Fruit fly (Drosophila melanogaster) whole organism, embryonic: ENCODE measurements around the gene CG45066.

Experiments
- ATbp ChIP-seq: fragments of 200-800 bp; sonication (Bioruptor generic); optimal IDR thresholded peaks from 2 replicates; lab custom pipeline; 2017; ENCODE audit warnings: missing biosample characterization, mild to moderate bottlenecking, missing genetic modification characterization, missing genetic modification reagents
- Adf1 ChIP-seq: fragments of 200-800 bp; sonication (Bioruptor generic); IDR thresholded peaks from 2 replicates; pipeline ENCODE4 v1.3.6; 2022; ENCODE audit warnings: missing biosample characterization, missing genetic modification characterization
- Blimp-1 ChIP-seq: fragments of 200-800 bp; sonication (Bioruptor generic); optimal IDR thresholded peaks from 3 replicates; lab custom pipeline; 2018; ENCODE audit warnings: missing biosample characterization, missing genetic modification characterization, mild to moderate bottlenecking, moderate library complexity, missing genetic modification reagents
- CG10543 ChIP-seq: fragments of 200-800 bp; sonication (Bioruptor generic); optimal IDR thresholded peaks from 3 replicates; lab custom pipeline; 2017; ENCODE audit warnings: missing biosample characterization, mild to moderate bottlenecking, missing genetic modification characterization, moderate library complexity
- CG11504 ChIP-seq: fragments of 200-800 bp; sonication (Bioruptor generic); optimal IDR thresholded peaks from 3 replicates; lab custom pipeline; 2019; ENCODE audit warnings: missing biosample characterization, mild to moderate bottlenecking, missing genetic modification characterization, moderate library complexity
- CG11560 ChIP-seq: fragments of 200-800 bp; sonication (Bioruptor generic); IDR thresholded peaks from 3 replicates; pipeline ENCODE4 v1.3.6; 2022; ENCODE audit warnings: missing biosample characterization, missing genetic modification characterization
- CG11696 ChIP-seq: fragments of 200-800 bp; sonication (Bioruptor generic); IDR thresholded peaks from 2 replicates; pipeline ENCODE4 v1.3.6; 2022; ENCODE audit warnings: missing biosample characterization, missing genetic modification characterization
- CG15601 ChIP-seq: fragments of 200-800 bp; sonication (Bioruptor generic); optimal IDR thresholded peaks from 3 replicates; lab custom pipeline; 2019; ENCODE audit warnings: missing biosample characterization, mild to moderate bottlenecking, missing genetic modification characterization, moderate library complexity
- CG1603 ChIP-seq: fragments of 200-800 bp; sonication (Bioruptor generic); optimal IDR thresholded peaks from 2 replicates; lab custom pipeline; 2019; ENCODE audit warnings: missing biosample characterization, mild to moderate bottlenecking, missing genetic modification characterization, moderate library complexity
- CG16813 ChIP-seq: fragments of 200-800 bp; sonication (Bioruptor generic); IDR thresholded peaks from 3 replicates; pipeline ENCODE4 v1.3.6; 2022; ENCODE audit warnings: missing biosample characterization, missing genetic modification characterization; ENCODE audit not compliant: partially characterized antibody
- CG17612 ChIP-seq: fragments of 200-800 bp; sonication (Bioruptor generic); IDR thresholded peaks from 2 replicates; pipeline ENCODE4 v1.3.6; 2022; ENCODE audit warnings: missing biosample characterization, missing genetic modification characterization
- CG18476 ChIP-seq: fragments of 200-800 bp; sonication (Bioruptor generic); optimal IDR thresholded peaks from 2 replicates; lab custom pipeline; 2016; ENCODE audit warnings: missing biosample characterization, mild to moderate bottlenecking, missing genetic modification characterization
- CG18599 ChIP-seq: fragments of 200-800 bp; sonication (Bioruptor generic); optimal IDR thresholded peaks from 3 replicates; lab custom pipeline; 2017; ENCODE audit warnings: missing biosample characterization, missing genetic modification characterization, mild to moderate bottlenecking, moderate library complexity, missing genetic modification reagents
- CG31365 ChIP-seq: fragments of 200-800 bp; sonication (Bioruptor generic); optimal IDR thresholded peaks from 2 replicates; lab custom pipeline; 2018; ENCODE audit warnings: missing biosample characterization, mild to moderate bottlenecking, missing genetic modification characterization
- CG34422 ChIP-seq: fragments of 200-800 bp; sonication (Bioruptor generic); IDR thresholded peaks from 3 replicates; pipeline ENCODE4 v1.3.6; 2022; ENCODE audit warnings: missing biosample characterization, missing genetic modification characterization
- CG4404 ChIP-seq: fragments of 200-800 bp; sonication (Bioruptor generic); IDR thresholded peaks from 2 replicates; pipeline ENCODE4 v1.3.6; 2022; ENCODE audit warnings: missing biosample characterization, missing genetic modification characterization
- CG8290 ChIP-seq, 3 experiments: fragments of 200-800 bp; sonication (Bioruptor generic); optimal IDR thresholded peaks; 2 replicates each; lab custom pipeline; 2016 to 2019; ENCODE audit warnings: missing biosample characterization in 3 of 3, missing genetic modification characterization in 3 of 3, mild to moderate bottlenecking in 2 of 3, moderate library complexity in 1 of 3
- Fer3 ChIP-seq: fragments of 200-800 bp; sonication (Bioruptor generic); optimal IDR thresholded peaks from 2 replicates; lab custom pipeline; 2018; ENCODE audit warnings: missing biosample characterization, mild to moderate bottlenecking, missing genetic modification characterization, moderate library complexity
- HLHmδ ChIP-seq: fragments of 200-800 bp; sonication (Bioruptor generic); optimal IDR thresholded peaks from 2 replicates; lab custom pipeline; 2018; ENCODE audit warnings: missing biosample characterization, mild to moderate bottlenecking, missing genetic modification characterization, moderate library complexity
- Hr78 ChIP-seq, 2 experiments: fragments of 200-800 bp in 1 of 2; fragments of >200 bp in 1 of 2; sonication (Bioruptor generic) in 1 of 2; optimal IDR thresholded peaks; 2 replicates each; lab custom pipeline; 2017 to 2019; ENCODE audit warnings: missing biosample characterization in 2 of 2, missing genetic modification characterization in 2 of 2, mild to moderate bottlenecking in 1 of 2, moderate library complexity in 1 of 2
- MTF-1 ChIP-seq: fragments of 200-800 bp; sonication (Bioruptor generic); optimal IDR thresholded peaks from 2 replicates; lab custom pipeline; 2018; ENCODE audit warnings: missing biosample characterization, mild to moderate bottlenecking, missing genetic modification characterization, borderline replicate concordance
- Mes4 ChIP-seq: fragments of 200-800 bp; sonication (Bioruptor generic); optimal IDR thresholded peaks from 2 replicates; lab custom pipeline; 2016; ENCODE audit warnings: missing biosample characterization, missing genetic modification characterization
- Mrtf ChIP-seq: fragments of 200-800 bp; sonication (Bioruptor generic); IDR thresholded peaks from 3 replicates; pipeline ENCODE4 v1.3.6; 2022; ENCODE audit warnings: missing biosample characterization, missing genetic modification characterization
- NFAT ChIP-seq: fragments of 200-800 bp; sonication (Bioruptor generic); IDR thresholded peaks from 2 replicates; pipeline ENCODE4 v1.3.6; 2022; ENCODE audit warnings: missing biosample characterization, missing genetic modification characterization
- Rx ChIP-seq: fragments of 200-800 bp; sonication (Bioruptor generic); IDR thresholded peaks from 2 replicates; pipeline ENCODE4 v1.3.6; 2022; ENCODE audit warnings: missing biosample characterization, missing genetic modification characterization
- Ssrp ChIP-seq: fragments of 200-800 bp; sonication (Bioruptor generic); optimal IDR thresholded peaks from 2 replicates; lab custom pipeline; 2018; ENCODE audit warnings: missing biosample characterization, mild to moderate bottlenecking, missing genetic modification characterization, moderate library complexity
- Taf1 ChIP-seq: fragments of 200-800 bp; sonication (Bioruptor generic); IDR thresholded peaks from 2 replicates; pipeline ENCODE4 v1.3.6; 2022; ENCODE audit warnings: missing biosample characterization, missing genetic modification characterization
- cad ChIP-seq: fragments of >200 bp; optimal IDR thresholded peaks from 2 replicates; lab custom pipeline; 2017; ENCODE audit warnings: missing biosample characterization, missing genetic modification characterization
- crp ChIP-seq, 2 experiments: fragments of 200-800 bp; sonication (Bioruptor generic); optimal IDR thresholded peaks; 2 replicates in 1 of 2; 3 replicates in 1 of 2; lab custom pipeline; 2017; ENCODE audit warnings: missing biosample characterization in 2 of 2, missing genetic modification characterization in 2 of 2, mild to moderate bottlenecking in 1 of 2, moderate library complexity in 1 of 2
- cwo ChIP-seq: fragments of 200-800 bp; sonication (Bioruptor generic); optimal IDR thresholded peaks from 3 replicates; lab custom pipeline; 2017; ENCODE audit warnings: missing biosample characterization, missing genetic modification characterization, mild to moderate bottlenecking, moderate library complexity, missing genetic modification reagents
- dm ChIP-seq: fragments of 200-800 bp; sonication (Bioruptor generic); optimal IDR thresholded peaks from 3 replicates; lab custom pipeline; 2016; ENCODE audit warnings: missing biosample characterization, missing genetic modification characterization
- dmrt11E ChIP-seq: fragments of 200-800 bp; sonication (Bioruptor generic); optimal IDR thresholded peaks from 3 replicates; lab custom pipeline; 2018; ENCODE audit warnings: missing biosample characterization, mild to moderate bottlenecking, missing genetic modification characterization, moderate library complexity
- fd96Cb ChIP-seq: fragments of 200-800 bp; sonication (Bioruptor generic); optimal IDR thresholded peaks from 2 replicates; lab custom pipeline; 2018; ENCODE audit warnings: missing biosample characterization, mild to moderate bottlenecking, missing genetic modification characterization, moderate library complexity
- ftz-f1 ChIP-seq: fragments of 200-800 bp; sonication (Bioruptor generic); optimal IDR thresholded peaks from 2 replicates; lab custom pipeline; 2016; ENCODE audit warnings: missing biosample characterization, missing genetic modification characterization
- hkb ChIP-seq, 2 experiments: fragments of 200-800 bp in 1 of 2; fragments of >200 bp in 1 of 2; sonication (Bioruptor generic) in 1 of 2; IDR thresholded peaks in 1 of 2; optimal IDR thresholded peaks in 1 of 2; 2 replicates each; pipeline versions ENCODE4 v1.3.6 to Lab custom; 2017 to 2022; ENCODE audit warnings: missing biosample characterization in 1 of 2, missing genetic modification characterization in 1 of 2
- lmd ChIP-seq: fragments of 200-800 bp; sonication (Bioruptor generic); IDR thresholded peaks from 2 replicates; pipeline ENCODE4 v1.3.6; 2022; ENCODE audit warnings: missing biosample characterization, missing genetic modification characterization
- luna ChIP-seq: fragments of 200-800 bp; sonication (Bioruptor generic); optimal IDR thresholded peaks from 2 replicates; lab custom pipeline; 2016; ENCODE audit warnings: missing biosample characterization, missing genetic modification characterization
- nom ChIP-seq: fragments of 200-800 bp; sonication (Bioruptor generic); optimal IDR thresholded peaks from 2 replicates; lab custom pipeline; 2017; ENCODE audit warnings: missing biosample characterization, missing genetic modification characterization, mild to moderate bottlenecking, moderate library complexity, missing genetic modification reagents
- oc ChIP-seq: fragments of 200-800 bp; sonication (Bioruptor generic); optimal IDR thresholded peaks from 2 replicates; lab custom pipeline; 2018; ENCODE audit warnings: missing biosample characterization, mild to moderate bottlenecking, missing genetic modification characterization, moderate library complexity
- phol ChIP-seq: fragments of 200-800 bp; sonication (Bioruptor generic); optimal IDR thresholded peaks from 3 replicates; lab custom pipeline; 2018; ENCODE audit warnings: missing biosample characterization, mild to moderate bottlenecking, missing genetic modification characterization, moderate library complexity
- sens ChIP-seq: fragments of 200-800 bp; sonication (Bioruptor generic); peaks from one replicate; lab custom pipeline; 2016; ENCODE audit warnings: missing biosample characterization, missing genetic modification characterization
- slp2 ChIP-seq: fragments of 200-800 bp; sonication (Bioruptor generic); optimal IDR thresholded peaks from 2 replicates; lab custom pipeline; 2016; ENCODE audit warnings: missing biosample characterization, missing genetic modification characterization
- sug ChIP-seq: fragments of 200-800 bp; optimal IDR thresholded peaks from 2 replicates; lab custom pipeline; 2019; ENCODE audit warnings: missing biosample characterization, mild to moderate bottlenecking, missing genetic modification characterization, moderate library complexity
- tup ChIP-seq: fragments of 200-800 bp; sonication (Bioruptor generic); optimal IDR thresholded peaks from 2 replicates; lab custom pipeline; 2016; ENCODE audit warnings: missing biosample characterization, mild to moderate bottlenecking, missing genetic modification characterization, moderate library complexity
- unc-4 ChIP-seq: fragments of 200-800 bp; sonication (Bioruptor generic); IDR thresholded peaks from 2 replicates; pipeline ENCODE4 v1.3.6; 2022; ENCODE audit warnings: missing biosample characterization, missing genetic modification characterization; ENCODE audit not compliant: partially characterized antibody
- vfl ChIP-seq: fragments of 200-800 bp; sonication (Bioruptor generic); optimal IDR thresholded peaks from 2 replicates; lab custom pipeline; 2016; ENCODE audit warnings: missing biosample characterization, missing genetic modification characterization

Gene CG45066

dm6 chr3L:3080084-3080994 lies 30.7 kb downstream of the CG45066 start (continued):
- peak; percentile 48 for TF ChIP-seq phol
- no peak for TF ChIP-seq CG4404 (GFP tag; lab: Robert Waterston, UW)
- peak; percentile 75 for TF ChIP-seq cwo (GFP tag; lab: Kevin White, UChicago)
- 0 out of 3 replicates have a peak, but pooled peaks have one; percentile 43 for TF ChIP-seq CG34422 (GFP tag; lab: Robert Waterston, UW)
- no peak for TF ChIP-seq CG18476 (GFP tag; lab: Kevin White, UChicago)
- no peak for TF ChIP-seq luna (GFP tag; lab: Kevin White, UChicago)
- TF ChIP-seq hkb (optimal IDR thresholded peaks at IDR 0.05; lab: Kevin White, UChicago) = no peak
- TF ChIP-seq hkb (GFP tag; IDR thresholded peaks at IDR 0.05; lab: Robert Waterston, UW) = peak; percentile 49; the same call in 1 of the 2 replicates
- TF ChIP-seq Mrtf (GFP tag; lab: Robert Waterston, UW) = no peak
- peak; percentile 17 for TF ChIP-seq Blimp-1 (GFP tag; lab: Kevin White, UChicago)
- TF ChIP-seq fd96Cb (tag; lab: Kevin White, UChicago) = peak; percentile 9
- no peak for TF ChIP-seq nom (GFP tag; lab: Kevin White, UChicago)
- TF ChIP-seq CG15601 (tag; lab: Kevin White, UChicago) = no peak
- peak; percentile 66 for TF ChIP-seq CG18599 (GFP tag; lab: Kevin White, UChicago)
- peak; percentile 47 for TF ChIP-seq lmd (GFP tag; lab: Robert Waterston, UW)
- no peak for TF ChIP-seq Adf1
- peak; percentile 25 for TF ChIP-seq MTF-1 (GFP tag; lab: Kevin White, UChicago)
- TF ChIP-seq Rx = 0 out of 2 replicates have a peak, but pooled peaks have one; percentile 32
- TF ChIP-seq CG11504 (tag; lab: Kevin White, UChicago) = peak; percentile 45
- no peak for TF ChIP-seq unc-4 (GFP tag; lab: Robert Waterston, UW)
- no peak for TF ChIP-seq CG17612 (GFP tag; lab: Robert Waterston, UW)
- TF ChIP-seq dm (GFP tag; lab: Kevin White, UChicago) = no peak
- TF ChIP-seq CG11696 (GFP tag; lab: Robert Waterston, UW) = peak; percentile 48
- TF ChIP-seq CG10543 (GFP tag; lab: Kevin White, UChicago) = peak; percentile 80
- TF ChIP-seq Ssrp (tag; lab: Kevin White, UChicago) = peak; percentile 20
- 0 out of 3 replicates have a peak, but pooled peaks have one; percentile 10 for TF ChIP-seq CG11560 (tag; lab: Robert Waterston, UW)
- no peak for TF ChIP-seq Fer3 (tag; lab: Kevin White, UChicago)
- TF ChIP-seq crp (GFP tag; optimal IDR thresholded peaks at IDR 0.05; lab: Kevin White, UChicago) = no peak
- TF ChIP-seq CG31365 (tag; lab: Kevin White, UChicago) = no peak
- TF ChIP-seq sens (GFP tag; lab: Kevin White, UChicago) = peak; percentile 90
- no peak for TF ChIP-seq slp2 (GFP tag; lab: Kevin White, UChicago)
- peak; percentile 19 for TF ChIP-seq ftz-f1 (GFP tag; lab: Kevin White, UChicago)
- peak; percentile 7 for TF ChIP-seq oc
- TF ChIP-seq sug (tag; lab: Kevin White, UChicago) = peak; percentile 92
- TF ChIP-seq dmrt11E = peak; percentile 13
- no peak for TF ChIP-seq vfl (GFP tag; lab: Kevin White, UChicago)
- no peak for TF ChIP-seq cad (GFP tag; lab: Kevin White, UChicago)
- 0 out of 2 replicates have a peak, but pooled peaks have one; percentile 19 for TF ChIP-seq NFAT (GFP tag; lab: Robert Waterston, UW)
- peak; percentile 45 for TF ChIP-seq HLHmδ (GFP tag; lab: Kevin White, UChicago)
- no peak for TF ChIP-seq CG16813 (GFP tag; lab: Robert Waterston, UW)
- peak; percentile 22 for TF ChIP-seq Mes4 (GFP tag; lab: Kevin White, UChicago)
- TF ChIP-seq CG1603 = peak; percentile 30
- peak; percentile 5 for TF ChIP-seq CG8290 (GFP tag; optimal IDR thresholded peaks at IDR 0.05; lab: Kevin White, UChicago)
- no peak for TF ChIP-seq CG8290 (tag; optimal IDR thresholded peaks at IDR 0.05; lab: Kevin White, UChicago)
- no peak for TF ChIP-seq tup (GFP tag; lab: Kevin White, UChicago)
- TF ChIP-seq Taf1 = no peak
- peak in 1 of 2 experiments; percentile 89 for TF ChIP-seq Hr78 (GFP tag; optimal IDR thresholded peaks at IDR 0.05; lab: Kevin White, UChicago)
- peak; percentile 32 for TF ChIP-seq ATbp (GFP tag; lab: Kevin White, UChicago)
